Worm (Caenorhabditis elegans) whole organism, L4/young adult: ENCODE measurements around the gene Y32B12B.4.

Experiments
- W03F9.2 ChIP-seq: fragments of 150-350 bp; optimal IDR thresholded peaks from 2 replicates; lab custom pipeline; 2014; ENCODE audit warnings: missing biosample characterization, missing genetic modification characterization
- him-1 ChIP-seq: sonication (generic microtip); optimal IDR thresholded peaks from 2 replicates; lab custom pipeline; 2016; ENCODE audit warnings: missing genotype, missing genetic modification reagents, missing genetic modification characterization, missing compliant biosample characterization

- TF ChIP-seq W03F9.2 (tag; lab: Kevin White, UChicago): no peak
- TF ChIP-seq him-1 (tag; lab: Kevin White, UChicago): no peak
These were observed 29.8 kb downstream of the Y32B12B.4 start, which contains the start of gene str-150 for ce11 chrV:16582973-16583372.
